Worm (Caenorhabditis elegans) whole organism, L4/young adult: ENCODE measurements around the gene clec-130.

Source experiments
- W03F9.2 ChIP-seq: fragments of 150-350 bp; optimal IDR thresholded peaks from 2 replicates; lab custom pipeline; 2014; ENCODE audit warnings: missing biosample characterization, missing genetic modification characterization
- dao-5 ChIP-seq: sonication (generic microtip); optimal IDR thresholded peaks from 2 replicates; lab custom pipeline; 2016; ENCODE audit warnings: missing genotype, missing genetic modification characterization, moderate library complexity, missing compliant biosample characterization
- him-1 ChIP-seq: sonication (generic microtip); optimal IDR thresholded peaks from 2 replicates; lab custom pipeline; 2016; ENCODE audit warnings: missing genotype, missing genetic modification reagents, missing genetic modification characterization, missing compliant biosample characterization

- TF ChIP-seq W03F9.2 (no peak), him-1 (tag; lab: Kevin White, UChicago) (no peak), dao-5 (no peak)
Observed at ce11 chrII:3573255-3573654, at the start of gene clec-130.
